Fruit fly (Drosophila melanogaster) whole organism, embryonic: ENCODE measurements around the gene CG17109.

Experiments used
- Atf6 ChIP-seq: fragments of 200-800 bp; sonication (Bioruptor generic); IDR thresholded peaks from 2 replicates; pipeline ENCODE4 v1.3.6; 2022; ENCODE audit warnings: missing biosample characterization, missing genetic modification characterization
- CG10267 ChIP-seq: fragments of 200-800 bp; sonication (Bioruptor generic); optimal IDR thresholded peaks from 2 replicates; lab custom pipeline; 2018; ENCODE audit warnings: missing biosample characterization, mild to moderate bottlenecking, missing genetic modification characterization, moderate library complexity
- CG10431 ChIP-seq: fragments of 200-800 bp; sonication (Bioruptor generic); optimal IDR thresholded peaks from 3 replicates; lab custom pipeline; 2018; ENCODE audit warnings: missing biosample characterization, mild to moderate bottlenecking, missing genetic modification characterization
- CG11247 ChIP-seq: fragments of 200-800 bp; sonication (Bioruptor generic); IDR thresholded peaks from 2 replicates; pipeline ENCODE4 v1.3.6; 2022; ENCODE audit warnings: missing biosample characterization, missing genetic modification characterization
- CG11723 ChIP-seq: fragments of 200-800 bp; sonication (Bioruptor generic); optimal IDR thresholded peaks from 2 replicates; lab custom pipeline; 2017; ENCODE audit warnings: missing biosample characterization, mild to moderate bottlenecking, missing genetic modification characterization
- CG15269 ChIP-seq: fragments of 200-800 bp; sonication (Bioruptor generic); optimal IDR thresholded peaks from 2 replicates; lab custom pipeline; 2018; ENCODE audit warnings: missing biosample characterization, mild to moderate bottlenecking, missing genetic modification characterization, moderate library complexity
- CG17612 ChIP-seq: fragments of 200-800 bp; sonication (Bioruptor generic); IDR thresholded peaks from 2 replicates; pipeline ENCODE4 v1.3.6; 2022; ENCODE audit warnings: missing biosample characterization, missing genetic modification characterization
- CG17802 ChIP-seq: fragments of 200-800 bp; sonication (Bioruptor generic); optimal IDR thresholded peaks from 2 replicates; lab custom pipeline; 2018; ENCODE audit warnings: missing biosample characterization, mild to moderate bottlenecking, missing genetic modification characterization, moderate library complexity
- CG2116 ChIP-seq: fragments of 200-800 bp; sonication (Bioruptor generic); optimal IDR thresholded peaks from 3 replicates; lab custom pipeline; 2018; ENCODE audit warnings: missing biosample characterization, mild to moderate bottlenecking, missing genetic modification characterization
- CG31365 ChIP-seq: fragments of 200-800 bp; sonication (Bioruptor generic); optimal IDR thresholded peaks from 2 replicates; lab custom pipeline; 2018; ENCODE audit warnings: missing biosample characterization, mild to moderate bottlenecking, missing genetic modification characterization
- CG31388 ChIP-seq: fragments of 200-800 bp; sonication (Bioruptor generic); optimal IDR thresholded peaks from 2 replicates; lab custom pipeline; 2016; ENCODE audit warnings: missing biosample characterization, missing genetic modification characterization
- CG34376 ChIP-seq: fragments of 200-800 bp; sonication (Bioruptor generic); optimal IDR thresholded peaks from 2 replicates; lab custom pipeline; 2018; ENCODE audit warnings: missing biosample characterization, mild to moderate bottlenecking, missing genetic modification characterization
- CG4360 ChIP-seq: fragments of 200-800 bp; sonication (Bioruptor generic); IDR thresholded peaks from 2 replicates; pipeline ENCODE4 v1.3.6; 2022; ENCODE audit warnings: missing biosample characterization, missing genetic modification characterization
- CG4424 ChIP-seq: fragments of 200-800 bp; sonication (Bioruptor generic); optimal IDR thresholded peaks from 3 replicates; lab custom pipeline; 2016; ENCODE audit warnings: missing biosample characterization, missing genetic modification characterization
- CG6654 ChIP-seq: fragments of 200-800 bp; sonication (Bioruptor generic); optimal IDR thresholded peaks from 2 replicates; lab custom pipeline; 2017; ENCODE audit warnings: missing biosample characterization, mild to moderate bottlenecking, missing genetic modification characterization
- CG6791 ChIP-seq: fragments of 200-800 bp; sonication (Bioruptor generic); IDR thresholded peaks from 3 replicates; pipeline ENCODE4 v1.3.6; 2022; ENCODE audit warnings: missing biosample characterization, missing genetic modification characterization; ENCODE audit not compliant: partially characterized antibody
- CG8281 ChIP-seq: fragments of 200-800 bp; sonication (Bioruptor generic); optimal IDR thresholded peaks from 2 replicates; lab custom pipeline; 2018; ENCODE audit warnings: missing biosample characterization, mild to moderate bottlenecking, missing genetic modification characterization, moderate library complexity
- Chrac-16 ChIP-seq: fragments of 200-800 bp; sonication (Bioruptor generic); optimal IDR thresholded peaks from 3 replicates; lab custom pipeline; 2016; ENCODE audit warnings: missing biosample characterization, missing genetic modification characterization
- CkIIα-i1 ChIP-seq: fragments of 200-800 bp; sonication (Bioruptor generic); IDR thresholded peaks from 2 replicates; pipeline ENCODE4 v1.3.6; 2022; ENCODE audit warnings: missing biosample characterization, missing genetic modification characterization
- CoRest ChIP-seq: fragments of 200-800 bp; sonication (Bioruptor generic); optimal IDR thresholded peaks from 3 replicates; lab custom pipeline; 2018; ENCODE audit warnings: missing biosample characterization, mild to moderate bottlenecking, missing genetic modification characterization, moderate library complexity
- D19B ChIP-seq: fragments of 200-800 bp; sonication (Bioruptor generic); optimal IDR thresholded peaks from 2 replicates; lab custom pipeline; 2017; ENCODE audit warnings: missing biosample characterization, mild to moderate bottlenecking, missing genetic modification characterization
- Dp ChIP-seq: fragments of 200-800 bp; sonication (Bioruptor generic); optimal IDR thresholded peaks from 2 replicates; lab custom pipeline; 2018; ENCODE audit warnings: missing biosample characterization, mild to moderate bottlenecking, missing genetic modification characterization, moderate library complexity
- Drgx ChIP-seq: fragments of 200-800 bp; sonication (Bioruptor generic); IDR thresholded peaks from 2 replicates; pipeline ENCODE4 v1.3.6; 2022; ENCODE audit warnings: missing biosample characterization, missing genetic modification characterization
- E2f2 ChIP-seq: fragments of 200-800 bp; sonication (Bioruptor generic); IDR thresholded peaks from 2 replicates; pipeline ENCODE4 v1.3.6; 2022; ENCODE audit warnings: missing biosample characterization, missing genetic modification characterization
- Ets65A ChIP-seq: fragments of 200-800 bp; sonication (Bioruptor generic); peaks from one replicate; lab custom pipeline; 2016; ENCODE audit warnings: missing biosample characterization, missing genetic modification characterization
- Fer3 ChIP-seq: fragments of 200-800 bp; sonication (Bioruptor generic); optimal IDR thresholded peaks from 2 replicates; lab custom pipeline; 2018; ENCODE audit warnings: missing biosample characterization, mild to moderate bottlenecking, missing genetic modification characterization, moderate library complexity
- NFAT ChIP-seq: fragments of 200-800 bp; sonication (Bioruptor generic); IDR thresholded peaks from 2 replicates; pipeline ENCODE4 v1.3.6; 2022; ENCODE audit warnings: missing biosample characterization, missing genetic modification characterization
- Tbp ChIP-seq: fragments of >200 bp; optimal IDR thresholded peaks from 2 replicates; lab custom pipeline; 2018; ENCODE audit warnings: missing biosample characterization, missing genetic modification characterization
- YL-1 ChIP-seq: fragments of 200-800 bp; sonication (Bioruptor generic); optimal IDR thresholded peaks from 3 replicates; lab custom pipeline; 2017; ENCODE audit warnings: missing biosample characterization, mild to moderate bottlenecking, missing genetic modification characterization
- aop ChIP-seq: fragments of 200-800 bp; sonication (Bioruptor generic); IDR thresholded peaks from 2 replicates; pipeline ENCODE4 v1.3.6; 2022; ENCODE audit warnings: missing biosample characterization, missing genetic modification characterization
- ewg ChIP-seq: fragments of 200-800 bp; sonication (Bioruptor generic); optimal IDR thresholded peaks from 3 replicates; lab custom pipeline; 2017; ENCODE audit warnings: mild to moderate bottlenecking, missing biosample characterization, missing genetic modification reagents, missing genetic modification characterization
- eyg ChIP-seq: fragments of 200-800 bp; sonication (Bioruptor generic); optimal IDR thresholded peaks from 3 replicates; lab custom pipeline; 2016; ENCODE audit warnings: missing biosample characterization, missing genetic modification characterization
- ind ChIP-seq: fragments of 200-800 bp; sonication (Bioruptor generic); optimal IDR thresholded peaks from 3 replicates; lab custom pipeline; 2016; ENCODE audit warnings: missing biosample characterization, missing genetic modification characterization
- jing ChIP-seq: fragments of 200-800 bp; sonication (Bioruptor generic); optimal IDR thresholded peaks from 2 replicates; lab custom pipeline; 2018; ENCODE audit warnings: missing biosample characterization, mild to moderate bottlenecking, missing genetic modification characterization
- lbe ChIP-seq: fragments of 200-800 bp; sonication (Bioruptor generic); optimal IDR thresholded peaks from 2 replicates; lab custom pipeline; 2016; ENCODE audit warnings: missing biosample characterization, mild to moderate bottlenecking, missing genetic modification characterization
- lov ChIP-seq, 2 experiments: fragments of 200-800 bp in 1 of 2; fragments of >200 bp in 1 of 2; sonication (Bioruptor generic) in 1 of 2; IDR thresholded peaks in 1 of 2; optimal IDR thresholded peaks in 1 of 2; 2 replicates in 1 of 2; 3 replicates in 1 of 2; pipeline versions ENCODE4 v1.3.6 to Lab custom; 2017 to 2022; ENCODE audit warnings: missing biosample characterization in 1 of 2, missing genetic modification characterization in 1 of 2
- nmo ChIP-seq: fragments of 200-800 bp; sonication (Bioruptor generic); optimal IDR thresholded peaks from 2 replicates; lab custom pipeline; 2018; ENCODE audit warnings: missing biosample characterization, mild to moderate bottlenecking, missing genetic modification characterization, moderate library complexity
- pb ChIP-seq: fragments of 200-800 bp; sonication (Bioruptor generic); optimal IDR thresholded peaks from 3 replicates; lab custom pipeline; 2016; ENCODE audit warnings: missing biosample characterization, missing genetic modification characterization
- pita ChIP-seq: fragments of 200-800 bp; sonication (Bioruptor generic); optimal IDR thresholded peaks from 2 replicates; lab custom pipeline; 2017; ENCODE audit warnings: missing biosample characterization, mild to moderate bottlenecking, missing genetic modification characterization
- rib ChIP-seq: fragments of 200-800 bp; sonication (Bioruptor generic); IDR thresholded peaks from 2 replicates; pipeline ENCODE4 v1.3.6; 2022; ENCODE audit warnings: missing biosample characterization, missing genetic modification characterization
- ro ChIP-seq: fragments of 200-800 bp; sonication (Bioruptor generic); IDR thresholded peaks from 2 replicates; pipeline ENCODE4 v1.3.6; 2022; ENCODE audit warnings: missing biosample characterization, missing genetic modification characterization
- sens ChIP-seq: fragments of 200-800 bp; sonication (Bioruptor generic); peaks from one replicate; lab custom pipeline; 2016; ENCODE audit warnings: missing biosample characterization, missing genetic modification characterization
- sisA ChIP-seq: fragments of 200-800 bp; sonication (Bioruptor generic); IDR thresholded peaks from 2 replicates; pipeline ENCODE4 v1.3.6; 2022; ENCODE audit warnings: missing biosample characterization, missing genetic modification characterization
- slp2 ChIP-seq: fragments of 200-800 bp; sonication (Bioruptor generic); optimal IDR thresholded peaks from 2 replicates; lab custom pipeline; 2016; ENCODE audit warnings: missing biosample characterization, missing genetic modification characterization
- sob ChIP-seq: fragments of 200-800 bp; sonication (Bioruptor generic); IDR thresholded peaks from 2 replicates; pipeline ENCODE4 v1.3.6; 2022; ENCODE audit warnings: missing biosample characterization, missing genetic modification characterization
- ssp ChIP-seq: fragments of 200-800 bp; sonication (Bioruptor generic); IDR thresholded peaks from 2 replicates; pipeline ENCODE4 v1.3.6; 2022; ENCODE audit warnings: missing biosample characterization, missing genetic modification characterization
- unpg ChIP-seq: fragments of 200-800 bp; sonication (Bioruptor generic); optimal IDR thresholded peaks from 3 replicates; lab custom pipeline; 2018; ENCODE audit warnings: missing biosample characterization, mild to moderate bottlenecking, missing genetic modification characterization, moderate library complexity
- vnd ChIP-seq: fragments of 200-800 bp; sonication (Bioruptor generic); IDR thresholded peaks from 3 replicates; pipeline ENCODE4 v1.3.6; 2022; ENCODE audit warnings: missing biosample characterization, missing genetic modification characterization; ENCODE audit not compliant: partially characterized antibody
- wek ChIP-seq: fragments of 200-800 bp; sonication (Bioruptor generic); optimal IDR thresholded peaks from 3 replicates; lab custom pipeline; 2018; ENCODE audit warnings: missing biosample characterization, mild to moderate bottlenecking, missing genetic modification characterization, moderate library complexity

CG17109 gene

DNA sequence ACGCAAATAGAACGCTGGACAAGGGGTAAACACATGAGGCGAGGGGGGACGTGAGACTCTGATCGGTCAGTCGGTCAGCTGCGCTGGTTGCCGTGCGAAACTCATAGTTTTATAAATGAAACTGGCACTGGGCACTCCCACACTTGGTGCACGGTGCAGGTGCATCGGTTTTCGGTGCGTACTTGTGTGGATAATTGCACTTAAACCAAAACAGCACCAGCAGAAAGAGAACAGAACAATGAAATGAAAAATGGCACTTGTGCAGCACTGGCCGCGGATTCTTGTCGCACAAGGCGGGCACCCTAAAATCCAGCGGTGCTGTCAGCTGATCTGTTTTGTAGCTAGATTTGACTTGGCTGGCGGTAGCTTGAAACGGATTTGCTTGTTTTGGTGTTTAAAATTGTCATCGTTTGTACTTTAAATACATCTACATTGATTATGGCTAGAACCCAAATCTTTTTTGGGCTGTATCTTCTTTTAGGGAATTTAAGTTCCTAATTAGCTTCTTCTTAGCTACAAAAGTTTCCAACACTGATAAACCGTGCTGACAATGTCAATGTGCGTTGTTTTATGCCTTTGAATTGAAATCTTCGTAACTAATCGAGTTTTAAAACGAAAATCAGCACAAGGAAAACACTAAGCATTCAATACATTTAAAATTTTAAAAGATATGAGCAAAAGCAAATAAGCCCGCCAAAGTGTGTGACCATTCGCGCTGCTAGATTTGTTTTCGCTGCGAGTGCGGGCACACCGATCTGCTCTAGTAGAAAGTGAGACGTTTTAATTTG, 22.4 kb downstream of the CG17109 start, which contains the start of the genes Rassf and CenB1A (continued):
- TF ChIP-seq slp2 (GFP tag; lab: Kevin White, UChicago): no peak
- peak; percentile 94 for TF ChIP-seq sens (GFP tag; lab: Kevin White, UChicago)
- peak; percentile 98 for TF ChIP-seq Ets65A (GFP tag; lab: Kevin White, UChicago)
- 0 out of 2 replicates have a peak, but pooled peaks have one; percentile 21 for TF ChIP-seq CG11247
- no peak for TF ChIP-seq CkIIα-i1 (GFP tag; lab: Robert Waterston, UW)
- TF ChIP-seq Atf6 (GFP tag; lab: Robert Waterston, UW): no peak
- TF ChIP-seq CG6791 (GFP tag; lab: Robert Waterston, UW): no peak
- peak; percentile 51 for TF ChIP-seq nmo (GFP tag; lab: Kevin White, UChicago)
- no peak for TF ChIP-seq lov (optimal IDR thresholded peaks at IDR 0.05; lab: Kevin White, UChicago)
- no peak for TF ChIP-seq lov (GFP tag; IDR thresholded peaks at IDR 0.05; lab: Robert Waterston, UW)
- no peak for TF ChIP-seq wek (GFP tag; lab: Kevin White, UChicago)
- TF ChIP-seq D19B (GFP tag; lab: Kevin White, UChicago): no peak
- TF ChIP-seq YL-1: no peak
- TF ChIP-seq CG2116 (GFP tag; lab: Kevin White, UChicago): peak; percentile 55
- no peak for TF ChIP-seq CG10431
- TF ChIP-seq jing (GFP tag; lab: Kevin White, UChicago): no peak
- no peak for TF ChIP-seq CG8281
- TF ChIP-seq pita (GFP tag; lab: Kevin White, UChicago): no peak
- no peak for TF ChIP-seq lbe
- peak; percentile 61 for TF ChIP-seq CoRest (tag; lab: Kevin White, UChicago)
- TF ChIP-seq Dp (GFP tag; lab: Kevin White, UChicago): peak; percentile 82
- peak; percentile 40 for TF ChIP-seq pb (GFP tag; lab: Kevin White, UChicago)
- no peak for TF ChIP-seq aop (GFP tag; lab: Robert Waterston, UW)
- peak; percentile 4 for TF ChIP-seq Fer3 (tag; lab: Kevin White, UChicago)
- TF ChIP-seq CG4360 (GFP tag; lab: Robert Waterston, UW): no peak
- peak; percentile 58; the same call in 1 of the 2 replicates for TF ChIP-seq sob (GFP tag; lab: Robert Waterston, UW)
- no peak for TF ChIP-seq vnd (GFP tag; lab: Robert Waterston, UW)
- TF ChIP-seq ind: peak; percentile 45
- no peak for TF ChIP-seq CG31388 (GFP tag; lab: Kevin White, UChicago)
- no peak for TF ChIP-seq ewg (GFP tag; lab: Kevin White, UChicago)
- no peak for TF ChIP-seq CG31365 (tag; lab: Kevin White, UChicago)
- TF ChIP-seq CG34376 (GFP tag; lab: Kevin White, UChicago): no peak
- TF ChIP-seq Tbp (GFP tag; lab: Kevin White, UChicago): peak; percentile 35
- TF ChIP-seq eyg (GFP tag; lab: Kevin White, UChicago): no peak
- 0 out of 2 replicates have a peak, but pooled peaks have one; percentile 24 for TF ChIP-seq Drgx (GFP tag; lab: Robert Waterston, UW)
- peak; percentile 90 for TF ChIP-seq CG10267 (tag; lab: Kevin White, UChicago)
- peak; percentile 33 for TF ChIP-seq Chrac-16 (GFP tag; lab: Kevin White, UChicago)
- peak; percentile 17; the same call in 1 of the 2 replicates for TF ChIP-seq NFAT
- no peak for TF ChIP-seq unpg (GFP tag; lab: Kevin White, UChicago)
- TF ChIP-seq ro (GFP tag; lab: Robert Waterston, UW): no peak
- TF ChIP-seq ssp: 0 out of 2 replicates have a peak, but pooled peaks have one; percentile 31
- TF ChIP-seq CG17802: peak; percentile 9
- TF ChIP-seq CG15269 (tag; lab: Kevin White, UChicago): peak; percentile 11
- TF ChIP-seq CG4424 (GFP tag; lab: Kevin White, UChicago): peak; percentile 53
- TF ChIP-seq CG17612: no peak
- peak; percentile 86 for TF ChIP-seq E2f2 (GFP tag; lab: Robert Waterston, UW)
- peak; percentile 37; the same call in 1 of the 2 replicates for TF ChIP-seq sisA (GFP tag; lab: Robert Waterston, UW)
- peak; percentile 13 for TF ChIP-seq CG11723 (GFP tag; lab: Kevin White, UChicago)
- TF ChIP-seq rib (GFP tag; lab: Robert Waterston, UW): peak; percentile 9; the same call in 1 of the 2 replicates
- no peak for TF ChIP-seq CG6654 (GFP tag; lab: Kevin White, UChicago)
